Fruit fly (Drosophila melanogaster): ENCODE measurements around the gene CG10553.

The CG10553 gene

DNA sequence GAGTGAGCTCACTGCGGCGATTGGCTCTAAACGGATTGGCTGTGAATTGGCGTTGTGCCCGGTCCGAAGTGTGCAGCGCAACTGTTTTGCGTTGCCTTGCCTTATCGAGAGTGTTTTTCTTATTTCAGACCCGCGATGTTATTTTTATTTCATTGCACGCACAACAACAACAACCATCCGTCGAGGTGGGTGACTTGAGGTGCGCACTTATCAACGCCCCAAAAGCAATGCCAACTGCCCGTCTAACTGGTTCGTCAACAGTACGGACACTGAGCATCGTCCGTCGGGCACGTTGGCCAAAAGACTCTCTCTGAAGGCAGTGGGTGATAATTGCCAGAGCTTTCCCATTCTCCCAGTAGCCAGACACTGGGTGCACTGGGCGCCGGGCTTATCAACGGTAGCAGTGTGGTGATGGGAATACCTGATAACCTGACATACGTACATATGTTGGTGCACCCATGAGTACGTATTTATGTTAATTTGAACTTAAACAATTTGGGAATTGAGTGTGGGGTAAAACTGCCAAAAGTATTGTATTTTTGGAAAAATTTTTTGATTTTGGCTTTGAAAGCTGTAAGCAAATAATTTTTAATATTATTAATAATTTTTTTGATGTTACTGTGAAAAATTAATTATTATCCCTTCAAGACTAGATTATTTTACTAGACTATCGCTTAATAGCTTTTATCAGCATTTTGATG lies 22.4 kb downstream of the CG10553 start, which contains the start of gene CG31102 (continued):
- peak; percentile 53 for TF ChIP-seq sug (tag; optimal IDR thresholded peaks at IDR 0.05)
- 0 out of 2 replicates have a peak, but pooled peaks have one; percentile 12 for TF ChIP-seq Drgx (GFP tag; IDR thresholded peaks at IDR 0.05)
- TF ChIP-seq sima (GFP tag; optimal IDR thresholded peaks at IDR 0.05): no peak
- TF ChIP-seq Dbx (GFP tag; IDR thresholded peaks at IDR 0.05): 0 out of 3 replicates have a peak, but pooled peaks have one; percentile 37
- no peak for TF ChIP-seq CG12236 (GFP tag; optimal IDR thresholded peaks at IDR 0.05)
- TF ChIP-seq stc (GFP tag; IDR thresholded peaks at IDR 0.05): no peak
- TF ChIP-seq hbn (GFP tag; IDR thresholded peaks at IDR 0.05; ENCODE audit: partially characterized antibody): no peak
- peak; percentile 28 for TF ChIP-seq mirr (GFP tag; optimal IDR thresholded peaks at IDR 0.05)
- TF ChIP-seq Dref (GFP tag; IDR thresholded peaks at IDR 0.05): no peak
- 0 out of 2 replicates have a peak, but pooled peaks have one; percentile 29 for TF ChIP-seq GATAe (GFP tag; conservative IDR thresholded peaks at IDR 0.05)
- TF ChIP-seq slbo (GFP tag; IDR thresholded peaks at IDR 0.05): no peak
- no peak for TF ChIP-seq CG7987 (GFP tag; optimal IDR thresholded peaks at IDR 0.05)
- TF ChIP-seq CG34376 (GFP tag; optimal IDR thresholded peaks at IDR 0.05): peak; percentile 11
- TF ChIP-seq Rfx (GFP tag; IDR thresholded peaks at IDR 0.05): 0 out of 2 replicates have a peak, but pooled peaks have one; percentile 12
- TF ChIP-seq CG11696 (GFP tag; IDR thresholded peaks at IDR 0.05): peak; percentile 53; the same call in 1 of the 2 replicates
- TF ChIP-seq CG9727 (GFP tag; optimal IDR thresholded peaks at IDR 0.05): no peak
- TF ChIP-seq grn (GFP tag; optimal IDR thresholded peaks at IDR 0.05): peak; percentile 74
- no peak for TF ChIP-seq CG12942 (GFP tag; optimal IDR thresholded peaks at IDR 0.05)
- no peak for TF ChIP-seq pum (GFP tag; optimal IDR thresholded peaks at IDR 0.05)
- TF ChIP-seq CG3838 (GFP tag; optimal IDR thresholded peaks at IDR 0.05): no peak
- no peak for TF ChIP-seq CG2199 (GFP tag; IDR thresholded peaks at IDR 0.05)
- TF ChIP-seq chinmo (GFP tag; IDR thresholded peaks at IDR 0.05; ENCODE audit: partially characterized antibody): peak; percentile 85; the same call in 3 of the 4 replicates
- TF ChIP-seq ci (GFP tag; IDR thresholded peaks at IDR 0.05): 0 out of 3 replicates have a peak, but pooled peaks have one; percentile 39
- no peak for TF ChIP-seq CG30403 (GFP tag; optimal IDR thresholded peaks at IDR 0.05)
- TF ChIP-seq CG31441 (GFP tag; IDR thresholded peaks at IDR 0.05): 0 out of 2 replicates have a peak, but pooled peaks have one; percentile 36
- no peak for TF ChIP-seq CG18619 (GFP tag; optimal IDR thresholded peaks at IDR 0.05)
- peak; percentile 1 for TF ChIP-seq dmrt99B (tag; optimal IDR thresholded peaks at IDR 0.05)
- TF ChIP-seq CG11695 (GFP tag; IDR thresholded peaks at IDR 0.05): no peak
- TF ChIP-seq CG11085 (GFP tag; IDR thresholded peaks at IDR 0.05): no peak
- TF ChIP-seq Stat92E (GFP tag; optimal IDR thresholded peaks at IDR 0.05): no peak
- no peak for TF ChIP-seq unc-4 (GFP tag; IDR thresholded peaks at IDR 0.05; ENCODE audit: partially characterized antibody)
- no peak for TF ChIP-seq CG2875 (GFP tag; optimal IDR thresholded peaks at IDR 0.05)
- no peak for TF ChIP-seq Fer2 (tag; optimal IDR thresholded peaks at IDR 0.05)
- 0 out of 3 replicates have a peak, but pooled peaks have one; percentile 39 for TF ChIP-seq zen2 (GFP tag; IDR thresholded peaks at IDR 0.05; ENCODE audit: partially characterized antibody)

- TF ChIP-seq Hand (GFP tag; optimal IDR thresholded peaks at IDR 0.05): peak; percentile 14
- no peak for TF ChIP-seq B-H1 (GFP tag; IDR thresholded peaks at IDR 0.05)
- TF ChIP-seq CG12219 (GFP tag; optimal IDR thresholded peaks at IDR 0.05): peak; percentile 2
- TF ChIP-seq pfk (GFP tag; optimal IDR thresholded peaks at IDR 0.05): peak; percentile 47
- peak; percentile 52 for TF ChIP-seq CG6765 (GFP tag; optimal IDR thresholded peaks at IDR 0.05)
- TF ChIP-seq scrt (GFP tag; optimal IDR thresholded peaks at IDR 0.05): peak; percentile 30
- TF ChIP-seq CG2678 (tag; optimal IDR thresholded peaks at IDR 0.05): peak; percentile 54
- TF ChIP-seq CG9932 (GFP tag; IDR thresholded peaks at IDR 0.05): no peak
- peak; percentile 22 for TF ChIP-seq tap (tag; optimal IDR thresholded peaks at IDR 0.05)
- TF ChIP-seq Ets65A (GFP tag): no peak
- TF ChIP-seq CG10462 (GFP tag; optimal IDR thresholded peaks at IDR 0.05): no peak
- TF ChIP-seq vfl (GFP tag; optimal IDR thresholded peaks at IDR 0.05): no peak
- peak in 1 of 2 experiments; percentile 18 for TF ChIP-seq eve (GFP tag; optimal IDR thresholded peaks at IDR 0.05)
- no peak for TF ChIP-seq abd-A (tag; optimal IDR thresholded peaks at IDR 0.05)
- TF ChIP-seq CG15696 (tag; optimal IDR thresholded peaks at IDR 0.05): no peak
- TF ChIP-seq ato (GFP tag; IDR thresholded peaks at IDR 0.05; ENCODE audit: partially characterized antibody): no peak
- peak; percentile 39 for TF ChIP-seq CG12769 (tag; optimal IDR thresholded peaks at IDR 0.05)
Observed at dm6 chr3R:25292864-25293284, 25.0 kb downstream of the CG10553 start, which contains the start of gene CG31098. TSS of gene CG31098 (minus strand) at chr3R:25292977.

Data from whole organism, embryonic.